Fruit fly (Drosophila melanogaster) whole organism, embryonic: Measurements from ENCODE around the gene CG34451.

Experiments
- CG10147 ChIP-seq: fragments of 200-800 bp; sonication (Bioruptor generic); optimal IDR thresholded peaks from 2 replicates; lab custom pipeline; 2019; ENCODE audit warnings: missing biosample characterization, mild to moderate bottlenecking, missing genetic modification characterization, moderate library complexity
- CG10267 ChIP-seq: fragments of 200-800 bp; sonication (Bioruptor generic); optimal IDR thresholded peaks from 2 replicates; lab custom pipeline; 2018; ENCODE audit warnings: missing biosample characterization, mild to moderate bottlenecking, missing genetic modification characterization, moderate library complexity
- CG10654 ChIP-seq: fragments of 200-800 bp; sonication (Bioruptor generic); optimal IDR thresholded peaks from 2 replicates; lab custom pipeline; 2016; ENCODE audit warnings: missing biosample characterization, missing genetic modification characterization
- CG11456 ChIP-seq: fragments of 200-800 bp; sonication (Bioruptor generic); IDR thresholded peaks from 3 replicates; pipeline ENCODE4 v1.3.6; 2022; ENCODE audit warnings: missing biosample characterization, missing genetic modification characterization
- CG11695 ChIP-seq: fragments of 200-800 bp; sonication (Bioruptor generic); IDR thresholded peaks from 3 replicates; pipeline ENCODE4 v1.3.6; 2022; ENCODE audit warnings: missing biosample characterization, missing genetic modification characterization
- CG12219 ChIP-seq: fragments of 200-800 bp; sonication (Bioruptor generic); optimal IDR thresholded peaks from 3 replicates; lab custom pipeline; 2018; ENCODE audit warnings: missing biosample characterization, mild to moderate bottlenecking, missing genetic modification characterization
- CG12942 ChIP-seq: fragments of 200-800 bp; sonication (Bioruptor generic); optimal IDR thresholded peaks from 3 replicates; lab custom pipeline; 2016; ENCODE audit warnings: missing biosample characterization, missing genetic modification characterization
- CG14441 ChIP-seq: fragments of 200-800 bp; sonication (Bioruptor generic); IDR thresholded peaks from 2 replicates; pipeline ENCODE4 v1.3.6; 2022; ENCODE audit warnings: missing biosample characterization, missing genetic modification characterization
- CG15696 ChIP-seq: fragments of 200-800 bp; sonication (Bioruptor generic); optimal IDR thresholded peaks from 2 replicates; lab custom pipeline; 2019; ENCODE audit warnings: missing biosample characterization, mild to moderate bottlenecking, missing genetic modification characterization, moderate library complexity
- CG1832 ChIP-seq: fragments of 200-800 bp; sonication (Bioruptor generic); optimal IDR thresholded peaks from 2 replicates; lab custom pipeline; 2017; ENCODE audit warnings: missing biosample characterization, mild to moderate bottlenecking, missing genetic modification characterization, inconsistent platforms
- CG30403 ChIP-seq: fragments of 200-800 bp; sonication (Bioruptor generic); optimal IDR thresholded peaks from 3 replicates; lab custom pipeline; 2016; ENCODE audit warnings: missing biosample characterization, missing genetic modification characterization
- CG3065 ChIP-seq: fragments of 200-800 bp; sonication (Bioruptor generic); optimal IDR thresholded peaks from 2 replicates; lab custom pipeline; 2016; ENCODE audit warnings: missing biosample characterization, missing genetic modification characterization
- CG43689 ChIP-seq: fragments of 200-800 bp; sonication (Bioruptor generic); IDR thresholded peaks from 2 replicates; pipeline ENCODE4 v1.3.6; 2022; ENCODE audit warnings: missing biosample characterization, missing genetic modification characterization
- CG4617 ChIP-seq: fragments of 200-800 bp; sonication (Bioruptor generic); optimal IDR thresholded peaks from 3 replicates; lab custom pipeline; 2016; ENCODE audit warnings: missing biosample characterization, missing genetic modification characterization, borderline replicate concordance
- CG6765 ChIP-seq: fragments of 200-800 bp; sonication (Bioruptor generic); optimal IDR thresholded peaks from 3 replicates; lab custom pipeline; 2017; ENCODE audit warnings: missing biosample characterization, mild to moderate bottlenecking, missing genetic modification characterization
- CG7271 ChIP-seq: fragments of 200-800 bp; sonication (Bioruptor generic); optimal IDR thresholded peaks from 2 replicates; lab custom pipeline; 2018; ENCODE audit warnings: missing biosample characterization, mild to moderate bottlenecking, missing genetic modification characterization, moderate library complexity
- Doc2 ChIP-seq: fragments of 200-800 bp; sonication (Bioruptor generic); IDR thresholded peaks from 2 replicates; pipeline ENCODE4 v1.3.6; 2022; ENCODE audit warnings: missing biosample characterization, missing genetic modification characterization
- Eip74EF ChIP-seq, 2 experiments: fragments of 200-800 bp in 1 of 2; fragments of >200 bp in 1 of 2; sonication (Bioruptor generic) in 1 of 2; optimal IDR thresholded peaks; 2 replicates each; lab custom pipeline; 2017 to 2019; ENCODE audit warnings: missing biosample characterization in 2 of 2, missing genetic modification characterization in 2 of 2, mild to moderate bottlenecking in 1 of 2, moderate library complexity in 1 of 2
- Hand ChIP-seq: fragments of 200-800 bp; sonication (Bioruptor generic); optimal IDR thresholded peaks from 2 replicates; lab custom pipeline; 2017; ENCODE audit warnings: mild to moderate bottlenecking, missing biosample characterization, missing genetic modification reagents, missing genetic modification characterization
- HmgZ ChIP-seq: fragments of 200-800 bp; sonication (Bioruptor generic); optimal IDR thresholded peaks from 2 replicates; lab custom pipeline; 2018; ENCODE audit warnings: missing biosample characterization, mild to moderate bottlenecking, missing genetic modification characterization
- MTF-1 ChIP-seq: fragments of 200-800 bp; sonication (Bioruptor generic); optimal IDR thresholded peaks from 2 replicates; lab custom pipeline; 2018; ENCODE audit warnings: missing biosample characterization, mild to moderate bottlenecking, missing genetic modification characterization, borderline replicate concordance
- Myb ChIP-seq: fragments of 200-800 bp; sonication (Bioruptor generic); optimal IDR thresholded peaks from 2 replicates; lab custom pipeline; 2016; ENCODE audit warnings: missing biosample characterization, missing genetic modification characterization
- NfI ChIP-seq: fragments of 200-800 bp; sonication (Bioruptor generic); optimal IDR thresholded peaks from 3 replicates; lab custom pipeline; 2018; ENCODE audit warnings: missing biosample characterization, mild to moderate bottlenecking, missing genetic modification characterization, moderate library complexity
- Pdp1 ChIP-seq, 2 experiments: fragments of 200-800 bp; sonication (Bioruptor generic); optimal IDR thresholded peaks; 3 replicates each; lab custom pipeline; 2016; ENCODE audit warnings: missing biosample characterization in 2 of 2, missing genetic modification characterization in 2 of 2, mild to moderate bottlenecking in 1 of 2, moderate library complexity in 1 of 2
- Six4 ChIP-seq: fragments of 200-800 bp; sonication (Bioruptor generic); optimal IDR thresholded peaks from 2 replicates; lab custom pipeline; 2016; ENCODE audit warnings: missing biosample characterization, missing genetic modification characterization
- Sry-β ChIP-seq: fragments of 200-800 bp; sonication (Bioruptor generic); optimal IDR thresholded peaks from 2 replicates; lab custom pipeline; 2018; ENCODE audit warnings: missing biosample characterization, mild to moderate bottlenecking, missing genetic modification characterization, moderate library complexity
- Vsx1 ChIP-seq: fragments of 200-800 bp; sonication (Bioruptor generic); optimal IDR thresholded peaks from 2 replicates; lab custom pipeline; 2017; ENCODE audit warnings: missing biosample characterization, mild to moderate bottlenecking, missing genetic modification characterization, missing genetic modification reagents
- Xbp1 ChIP-seq: fragments of 200-800 bp; sonication (Bioruptor generic); optimal IDR thresholded peaks from 3 replicates; lab custom pipeline; 2016; ENCODE audit warnings: missing biosample characterization, mild to moderate bottlenecking, missing genetic modification characterization
- bab2 ChIP-seq: fragments of 200-800 bp; sonication (Bioruptor generic); optimal IDR thresholded peaks from 2 replicates; lab custom pipeline; 2016; ENCODE audit warnings: missing biosample characterization, missing genetic modification characterization
- bcd ChIP-seq: fragments of 200-800 bp; sonication (Bioruptor generic); optimal IDR thresholded peaks from 2 replicates; lab custom pipeline; 2017; ENCODE audit warnings: missing biosample characterization, mild to moderate bottlenecking, missing genetic modification characterization
- chinmo ChIP-seq: fragments of 200-800 bp; sonication (Bioruptor generic); IDR thresholded peaks from 4 replicates; pipeline ENCODE4 v1.3.6; 2022; ENCODE audit warnings: missing biosample characterization, missing genetic modification characterization; ENCODE audit not compliant: partially characterized antibody
- chm ChIP-seq: fragments of 200-800 bp; sonication (Bioruptor generic); IDR thresholded peaks from 2 replicates; pipeline ENCODE4 v1.3.6; 2022; ENCODE audit warnings: missing biosample characterization, missing genetic modification characterization
- dysf ChIP-seq: fragments of 200-800 bp; sonication (Bioruptor generic); IDR thresholded peaks from 3 replicates; pipeline ENCODE4 v1.3.6; 2022; ENCODE audit warnings: missing biosample characterization, missing genetic modification characterization
- ham ChIP-seq: fragments of 200-800 bp; sonication (Bioruptor generic); IDR thresholded peaks from 2 replicates; pipeline ENCODE4 v1.3.6; 2022; ENCODE audit warnings: missing biosample characterization, missing genetic modification characterization
- hbn ChIP-seq: fragments of 200-800 bp; sonication (Bioruptor generic); IDR thresholded peaks from 2 replicates; pipeline ENCODE4 v1.3.6; 2022; ENCODE audit warnings: missing biosample characterization, missing genetic modification characterization; ENCODE audit not compliant: partially characterized antibody
- sd ChIP-seq: fragments of 200-800 bp; sonication (Bioruptor generic); optimal IDR thresholded peaks from 3 replicates; lab custom pipeline; 2018; ENCODE audit warnings: missing biosample characterization, mild to moderate bottlenecking, missing genetic modification characterization, moderate library complexity
- tgo ChIP-seq: fragments of 200-800 bp; sonication (Bioruptor generic); IDR thresholded peaks from 3 replicates; pipeline ENCODE4 v1.3.6; 2022; ENCODE audit warnings: missing biosample characterization, missing genetic modification characterization
- tna ChIP-seq: fragments of 200-800 bp; sonication (Bioruptor generic); IDR thresholded peaks from 2 replicates; pipeline ENCODE4 v1.3.6; 2022; ENCODE audit warnings: missing biosample characterization, missing genetic modification characterization; ENCODE audit not compliant: partially characterized antibody
- wek ChIP-seq: fragments of 200-800 bp; sonication (Bioruptor generic); optimal IDR thresholded peaks from 3 replicates; lab custom pipeline; 2018; ENCODE audit warnings: missing biosample characterization, mild to moderate bottlenecking, missing genetic modification characterization, moderate library complexity
- zen ChIP-seq: fragments of 200-800 bp; sonication (Bioruptor generic); optimal IDR thresholded peaks from 3 replicates; lab custom pipeline; 2018; ENCODE audit warnings: missing biosample characterization, mild to moderate bottlenecking, missing genetic modification characterization, moderate library complexity

The CG34451 gene

DNA sequence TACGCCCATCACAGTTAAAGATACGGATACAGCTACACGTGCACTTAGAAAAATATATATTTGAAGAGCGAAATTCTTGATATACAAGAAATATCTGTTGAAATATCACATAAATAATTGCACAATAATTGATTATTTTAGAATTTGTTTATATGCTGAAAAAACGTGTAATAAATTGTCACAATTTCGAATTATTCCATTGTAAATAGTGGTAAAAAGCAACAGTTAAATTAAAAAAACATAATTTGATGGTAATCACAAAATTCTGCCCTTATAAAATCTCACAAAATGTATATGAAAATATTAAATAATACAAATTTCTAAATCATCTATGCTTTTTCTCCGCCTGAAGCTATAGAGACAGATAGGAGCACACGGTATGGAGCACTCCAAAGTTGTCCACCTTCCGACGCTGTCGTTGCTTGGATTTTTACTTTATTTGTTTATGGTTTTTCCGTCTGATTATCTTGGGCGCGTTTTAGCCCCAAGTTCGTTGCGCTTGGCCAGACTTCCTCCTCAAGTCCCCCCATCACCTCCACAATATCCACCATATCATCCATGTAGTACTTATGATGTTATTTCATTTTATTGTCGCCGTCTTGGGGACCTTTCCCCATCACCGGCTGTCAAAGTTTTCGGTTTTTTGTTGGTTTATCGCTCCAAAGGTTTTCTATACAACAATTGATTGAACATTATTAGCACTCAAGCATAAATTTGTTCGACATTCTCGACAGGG lies 12.6 kb upstream of the CG34451 start (continued):
- TF ChIP-seq bab2 (no peak), bcd (GFP tag; lab: Kevin White, UChicago) (peak; percentile 38), chm (GFP tag; lab: Robert Waterston, UW) (no peak; the same call in 1 of the 2 replicates), CG7271 (no peak), NfI (GFP tag; lab: Kevin White, UChicago) (peak; percentile 6), CG1832 (GFP tag; lab: Kevin White, UChicago) (no peak), CG12219 (GFP tag; lab: Kevin White, UChicago) (no peak), Sry-β (GFP tag; lab: Kevin White, UChicago) (peak; percentile 12), CG10654 (GFP tag; lab: Kevin White, UChicago) (peak; percentile 7), Doc2 (GFP tag; lab: Robert Waterston, UW) (no peak), wek (GFP tag; lab: Kevin White, UChicago) (no peak), ham (GFP tag; lab: Robert Waterston, UW) (no peak), CG15696 (peak; percentile 52), CG14441 (GFP tag; lab: Robert Waterston, UW) (no peak), Hand (peak; percentile 20), Vsx1 (GFP tag; lab: Kevin White, UChicago) (peak; percentile 88), Xbp1 (GFP tag; lab: Kevin White, UChicago) (peak; percentile 55), CG11456 (no peak), CG4617 (GFP tag; lab: Kevin White, UChicago) (no peak), tna (GFP tag; lab: Robert Waterston, UW) (no peak), MTF-1 (GFP tag; lab: Kevin White, UChicago) (no peak), hbn (GFP tag; lab: Robert Waterston, UW) (no peak), CG6765 (GFP tag; lab: Kevin White, UChicago) (no peak), sd (tag; lab: Kevin White, UChicago) (peak; percentile 7), CG12942 (GFP tag; lab: Kevin White, UChicago) (peak; percentile 16), dysf (peak; percentile 21; the same call in 1 of the 3 replicates), CG43689 (GFP tag; lab: Robert Waterston, UW) (no peak), chinmo (0 out of 4 replicates have a peak, but pooled peaks have one; percentile 50), Pdp1 (GFP tag; optimal IDR thresholded peaks at IDR 0.05; lab: Kevin White, UChicago) (peak in 1 of 2 experiments; percentile 49), HmgZ (tag; lab: Kevin White, UChicago) (no peak), CG10147 (GFP tag; lab: Kevin White, UChicago) (peak; percentile 16), tgo (no peak), Myb (GFP tag; lab: Kevin White, UChicago) (no peak), CG3065 (GFP tag; lab: Kevin White, UChicago) (no peak), zen (tag; lab: Kevin White, UChicago) (peak; percentile 12), CG11695 (peak; percentile 52; the same call in 1 of the 3 replicates), Eip74EF (GFP tag; optimal IDR thresholded peaks at IDR 0.05; lab: Kevin White, UChicago) (peak in 1 of 2 experiments; percentile 69), Six4 (peak; percentile 60), CG10267 (tag; lab: Kevin White, UChicago) (peak; percentile 59), CG30403 (GFP tag; lab: Kevin White, UChicago) (peak; percentile 67)
